Worm (Caenorhabditis elegans) whole organism, young adult: ENCODE results near the gene idpb-1.

ENCODE experiments used
- B0019.2 ChIP-seq: fragments of 200-800 bp; sonication (Bioruptor generic); conservative IDR thresholded peaks from 2 replicates; pipeline ENCODE4 v1.3.6; 2022; ENCODE audit warnings: missing genetic modification reagents, missing genetic modification characterization, missing compliant biosample characterization
- B0261.1 ChIP-seq: sonication (generic microtip); optimal IDR thresholded peaks from 2 replicates; lab custom pipeline; 2016; ENCODE audit warnings: mild to moderate bottlenecking, missing genetic modification characterization, moderate library complexity, missing compliant biosample characterization
- D2030.7 ChIP-seq: fragments of 200-800 bp; sonication (Bioruptor generic); IDR thresholded peaks from 2 replicates; pipeline ENCODE4 v1.3.6; 2022; ENCODE audit warnings: missing genetic modification reagents, missing genetic modification characterization, missing compliant biosample characterization
- F33H1.4 ChIP-seq: fragments of 200-800 bp; sonication (Bioruptor generic); IDR thresholded peaks from 2 replicates; pipeline ENCODE4 v1.3.6; 2022; ENCODE audit warnings: missing genetic modification reagents, missing genetic modification characterization, missing compliant biosample characterization
- F37B4.10 ChIP-seq: fragments of 200-800 bp; sonication (Bioruptor generic); IDR thresholded peaks from 2 replicates; pipeline ENCODE4 v1.3.6; 2022; ENCODE audit warnings: missing genetic modification characterization, missing compliant biosample characterization
- F39B2.1 ChIP-seq: fragments of 200-800 bp; sonication (Bioruptor generic); IDR thresholded peaks from 2 replicates; pipeline ENCODE4 v1.3.6; 2022; ENCODE audit warnings: missing genetic modification reagents, missing genetic modification characterization, missing compliant biosample characterization
- F49E8.2 ChIP-seq: sonication (generic microtip); optimal IDR thresholded peaks from 3 replicates; lab custom pipeline; 2017; ENCODE audit warnings: missing genetic modification characterization, mild to moderate bottlenecking, missing compliant biosample characterization, antibody characterized with exemption, moderate library complexity; ENCODE audit not compliant: insufficient read depth
- F52B5.7 ChIP-seq: sonication (generic microtip); optimal IDR thresholded peaks from 2 replicates; lab custom pipeline; 2016; ENCODE audit warnings: mild to moderate bottlenecking, missing genetic modification characterization, missing compliant biosample characterization
- F55B11.4 ChIP-seq: sonication (generic microtip); optimal IDR thresholded peaks from 2 replicates; lab custom pipeline; 2016; ENCODE audit warnings: missing compliant biosample characterization, missing genetic modification characterization, borderline replicate concordance; ENCODE audit not compliant: insufficient read depth
- T26A5.8 ChIP-seq: sonication (generic microtip); optimal IDR thresholded peaks from 2 replicates; lab custom pipeline; 2016; ENCODE audit warnings: missing genetic modification characterization, missing compliant biosample characterization
- Y53F4B.3 ChIP-seq: fragments of 200-800 bp; sonication (Bioruptor generic); IDR thresholded peaks from 2 replicates; pipeline ENCODE4 v1.3.6; 2022; ENCODE audit warnings: missing genetic modification reagents, missing genetic modification characterization, missing compliant biosample characterization
- Y53G8AR.9 ChIP-seq: fragments of 200-800 bp; sonication (Bioruptor generic); conservative IDR thresholded peaks from 2 replicates; pipeline ENCODE4 v1.3.6; 2022; ENCODE audit warnings: missing genetic modification reagents, missing genetic modification characterization, missing compliant biosample characterization
- Y56A3A.18 ChIP-seq: fragments of 200-800 bp; sonication (Bioruptor generic); IDR thresholded peaks from 2 replicates; pipeline ENCODE4 v1.3.6; 2022; ENCODE audit warnings: missing genetic modification reagents, missing genetic modification characterization, missing compliant biosample characterization
- ama-1 ChIP-seq, 3 experiments: fragments of 150-350 bp in 1 of 3; sonication (generic microtip) in 2 of 3; optimal IDR thresholded peaks; 2 replicates each; lab custom pipeline; 2014 to 2018; ENCODE audit warnings: missing biosample characterization in 2 of 3, missing genetic modification characterization in 2 of 3, missing genetic modification reagents in 2 of 3
- attf-6 ChIP-seq: fragments of 200-800 bp; sonication (Bioruptor generic); IDR thresholded peaks from 2 replicates; pipeline ENCODE4 v1.3.6; 2022; ENCODE audit warnings: missing genetic modification reagents, missing genetic modification characterization, missing compliant biosample characterization
- ceh-27 ChIP-seq: fragments of 200-800 bp; sonication (Bioruptor generic); optimal IDR thresholded peaks from 2 replicates; lab custom pipeline; 2018; ENCODE audit warnings: mild to moderate bottlenecking, missing genetic modification characterization, moderate library complexity, missing compliant biosample characterization
- ceh-58 ChIP-seq: fragments of 200-800 bp; sonication (Bioruptor generic); IDR thresholded peaks from 2 replicates; pipeline ENCODE4 v1.3.6; 2022; ENCODE audit warnings: missing genetic modification characterization, missing compliant biosample characterization
- dpl-1 ChIP-seq: fragments of 150-350 bp; optimal IDR thresholded peaks from 2 replicates; lab custom pipeline; 2014; ENCODE audit warnings: missing biosample characterization, missing genetic modification reagents, missing genetic modification characterization
- gei-17 ChIP-seq: fragments of 200-800 bp; sonication (Bioruptor generic); optimal IDR thresholded peaks from 2 replicates; lab custom pipeline; 2018; ENCODE audit warnings: mild to moderate bottlenecking, missing genetic modification characterization, missing compliant biosample characterization
- hlh-26 ChIP-seq: fragments of 200-800 bp; sonication (Bioruptor generic); conservative IDR thresholded peaks from 2 replicates; pipeline ENCODE4 v1.3.6; 2022; ENCODE audit warnings: missing genetic modification reagents, missing genetic modification characterization, missing compliant biosample characterization
- hmg-1.2 ChIP-seq: fragments of 200-800 bp; sonication (Bioruptor generic); IDR thresholded peaks from 2 replicates; pipeline ENCODE4 v1.3.6; 2022; ENCODE audit warnings: missing genetic modification reagents, missing genetic modification characterization, missing compliant biosample characterization
- hrde-1 ChIP-seq: sonication (generic microtip); optimal IDR thresholded peaks from 2 replicates; lab custom pipeline; 2016; ENCODE audit warnings: missing genetic modification characterization, mild to moderate bottlenecking, missing compliant biosample characterization, moderate library complexity, missing genotype, missing genetic modification reagents, borderline replicate concordance
- let-526 ChIP-seq: fragments of 200-800 bp; sonication (Bioruptor generic); IDR thresholded peaks from 2 replicates; pipeline ENCODE4 v1.3.6; 2022; ENCODE audit warnings: missing genetic modification reagents, missing genetic modification characterization, missing compliant biosample characterization
- lir-1 ChIP-seq: fragments of 200-800 bp; sonication (Bioruptor generic); conservative IDR thresholded peaks from 2 replicates; pipeline ENCODE4 v1.3.6; 2022; ENCODE audit warnings: missing genetic modification reagents, missing genetic modification characterization, missing compliant biosample characterization
- lsy-27 ChIP-seq: sonication (generic microtip); optimal IDR thresholded peaks from 2 replicates; lab custom pipeline; 2017; ENCODE audit warnings: missing genetic modification characterization, mild to moderate bottlenecking, missing compliant biosample characterization, antibody characterized with exemption, missing genotype, borderline replicate concordance; ENCODE audit not compliant: insufficient read depth
- nfya-1 ChIP-seq: sonication (generic microtip); optimal IDR thresholded peaks from 2 replicates; lab custom pipeline; 2017; ENCODE audit warnings: antibody characterized with exemption, missing compliant biosample characterization, missing genetic modification characterization, borderline replicate concordance; ENCODE audit not compliant: insufficient read depth
- nfyb-1 ChIP-seq: fragments of 200-800 bp; sonication (Bioruptor generic); IDR thresholded peaks from 2 replicates; pipeline ENCODE4 v1.3.6; 2022; ENCODE audit warnings: missing genetic modification reagents, missing genetic modification characterization, missing compliant biosample characterization
- nhr-120 ChIP-seq: fragments of 200-800 bp; sonication (Bioruptor generic); IDR thresholded peaks from 2 replicates; pipeline ENCODE4 v1.3.6; 2022; ENCODE audit warnings: missing genetic modification characterization, missing compliant biosample characterization
- nhr-27 ChIP-seq: fragments of 200-800 bp; sonication (Bioruptor generic); optimal IDR thresholded peaks from 2 replicates; lab custom pipeline; 2018; ENCODE audit warnings: mild to moderate bottlenecking, missing genetic modification characterization, moderate library complexity, missing compliant biosample characterization
- pha-4 ChIP-seq: fragments of 150-350 bp; sonication (generic microtip); optimal IDR thresholded peaks from 2 replicates; lab custom pipeline; 2014; ENCODE audit warnings: missing biosample characterization, missing genetic modification reagents, missing genetic modification characterization
- rcor-1 ChIP-seq: fragments of 200-800 bp; sonication (Bioruptor generic); IDR thresholded peaks from 2 replicates; pipeline ENCODE4 v1.3.6; 2022; ENCODE audit warnings: missing genetic modification reagents, missing genetic modification characterization, missing compliant biosample characterization
- snpc-1.3 ChIP-seq: sonication (generic microtip); optimal IDR thresholded peaks from 2 replicates; lab custom pipeline; 2017; ENCODE audit warnings: missing genetic modification characterization, mild to moderate bottlenecking, missing compliant biosample characterization, antibody characterized with exemption, moderate library complexity, missing genotype, missing genetic modification reagents; ENCODE audit not compliant: insufficient read depth
- snpc-3.4 ChIP-seq: sonication (generic microtip); optimal IDR thresholded peaks from 2 replicates; lab custom pipeline; 2017; ENCODE audit warnings: missing genetic modification characterization, mild to moderate bottlenecking, missing compliant biosample characterization, antibody characterized with exemption, moderate library complexity, missing genotype, missing genetic modification reagents
- snpc-4 ChIP-seq, 5 experiments: fragments of 150-350 bp in 1 of 5; sonication (generic microtip) in 4 of 5; optimal IDR thresholded peaks; 2 replicates each; lab custom pipeline; 2014 to 2018; ENCODE audit warnings: missing genetic modification characterization in 5 of 5, missing biosample characterization in 3 of 5, antibody characterized with exemption in 2 of 5, mild to moderate bottlenecking in 2 of 5, missing compliant biosample characterization in 2 of 5, missing genotype in 2 of 5, moderate library complexity in 2 of 5, missing genetic modification reagents in 1 of 5
- somi-1 ChIP-seq: fragments of 200-800 bp; sonication (Bioruptor generic); optimal IDR thresholded peaks from 2 replicates; lab custom pipeline; 2018; ENCODE audit warnings: mild to moderate bottlenecking, missing genetic modification characterization, missing compliant biosample characterization
- tbp1 ChIP-seq: fragments of 200-800 bp; sonication (Bioruptor generic); optimal IDR thresholded peaks from 2 replicates; lab custom pipeline; 2018; ENCODE audit warnings: mild to moderate bottlenecking, missing genetic modification characterization, missing compliant biosample characterization
- unc-130 ChIP-seq: sonication (generic microtip); optimal IDR thresholded peaks from 2 replicates; lab custom pipeline; 2016; ENCODE audit warnings: missing genetic modification reagents, missing genetic modification characterization, missing compliant biosample characterization
- ztf-25 ChIP-seq: fragments of 200-800 bp; sonication (Bioruptor generic); IDR thresholded peaks from 2 replicates; pipeline ENCODE4 v1.3.6; 2022; ENCODE audit warnings: missing genetic modification reagents, missing genetic modification characterization, missing compliant biosample characterization
- ztf-26 ChIP-seq: sonication (generic microtip); optimal IDR thresholded peaks from 2 replicates; lab custom pipeline; 2017; ENCODE audit warnings: missing genetic modification characterization, missing compliant biosample characterization
- ztf-3 ChIP-seq: fragments of 200-800 bp; sonication (Bioruptor generic); optimal IDR thresholded peaks from 2 replicates; lab custom pipeline; 2018; ENCODE audit warnings: mild to moderate bottlenecking, missing genetic modification characterization, missing compliant biosample characterization
- ztf-6 ChIP-seq: fragments of 200-800 bp; sonication (Bioruptor generic); IDR thresholded peaks from 2 replicates; pipeline ENCODE4 v1.3.6; 2022; ENCODE audit warnings: missing genetic modification reagents, missing genetic modification characterization, missing compliant biosample characterization

Gene idpb-1

DNA sequence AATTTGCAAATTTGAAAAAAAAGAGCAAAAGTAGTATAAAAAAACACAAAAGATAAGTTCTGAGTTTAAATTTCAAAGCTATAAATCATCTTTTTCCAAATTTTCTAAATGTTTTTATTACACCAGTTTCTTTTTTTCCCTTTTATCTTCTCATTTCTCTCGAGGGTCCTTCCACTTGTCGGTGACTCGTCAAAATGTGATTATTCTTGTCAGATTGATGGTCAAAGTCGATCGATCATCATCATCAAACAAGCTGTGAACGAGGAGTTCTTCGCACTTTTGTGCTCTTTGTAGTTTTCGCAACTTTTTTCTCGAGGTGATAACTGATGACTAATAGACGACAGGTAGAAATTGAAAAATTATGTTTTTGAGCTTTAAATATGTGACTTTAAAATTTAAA is 18.8 kb downstream of the idpb-1 start:
- TF ChIP-seq ztf-26 (tag; lab: Kevin White, UChicago) (no peak), nfyb-1 (GFP tag; lab: Robert Waterston, UW) (no peak), unc-130 (no peak), D2030.7 (GFP tag; lab: Robert Waterston, UW) (no peak), ztf-3 (no peak), F39B2.1 (GFP tag; lab: Robert Waterston, UW) (no peak), gei-17 (no peak), ama-1 (optimal IDR thresholded peaks at IDR 0.05; lab: Kevin White, UChicago) (no peak), ama-1 (GFP tag; optimal IDR thresholded peaks at IDR 0.05; lab: Kevin White, UChicago) (no peak), ceh-27 (no peak), let-526 (GFP tag; lab: Robert Waterston, UW) (no peak), nhr-27 (tag; lab: Kevin White, UChicago) (no peak), B0261.1 (tag; lab: Kevin White, UChicago) (no peak), ceh-58 (GFP tag; lab: Robert Waterston, UW) (no peak), F49E8.2 (no peak), snpc-4 (GFP tag; optimal IDR thresholded peaks at IDR 0.05; lab: Kevin White, UChicago) (no peak), snpc-4 (tag; optimal IDR thresholded peaks at IDR 0.05; lab: Kevin White, UChicago) (no peak), dpl-1 (no peak), rcor-1 (GFP tag; lab: Robert Waterston, UW) (no peak), snpc-1.3 (tag; lab: Kevin White, UChicago) (no peak), F52B5.7 (tag; lab: Kevin White, UChicago) (no peak)
- TF ChIP-seq, all 124 proteins: peak for 0

ce11 chrII:5130081-5130480 is 28.3 kb downstream of the idpb-1 start, which contains the start of gene lgc-56:
Gene lgc-56, plus strand, starts transcription at chrII:5130381.
- no peak for TF ChIP-seq snpc-4 (GFP tag; optimal IDR thresholded peaks at IDR 0.05; lab: Kevin White, UChicago)
- TF ChIP-seq snpc-4 (tag; optimal IDR thresholded peaks at IDR 0.05; lab: Kevin White, UChicago): no peak
- no peak for TF ChIP-seq ztf-25
- no peak for TF ChIP-seq attf-6 (GFP tag; lab: Robert Waterston, UW)
- TF ChIP-seq hmg-1.2 (GFP tag; lab: Robert Waterston, UW): no peak
- TF ChIP-seq F33H1.4 (GFP tag; lab: Robert Waterston, UW): no peak

ce11 chrII:5131800-5132199 is 30.0 kb downstream of the idpb-1 start:
- TF ChIP-seq Y53G8AR.9 (no peak), B0019.2 (no peak), tbp1 (no peak), Y53F4B.3 (GFP tag; lab: Robert Waterston, UW) (no peak), nhr-120 (no peak), F37B4.10 (GFP tag; lab: Robert Waterston, UW) (no peak), pha-4 (tag; lab: Kevin White, UChicago) (no peak), T26A5.8 (tag; lab: Kevin White, UChicago) (no peak), hlh-26 (GFP tag; lab: Robert Waterston, UW) (no peak), ztf-6 (no peak), hrde-1 (tag; lab: Kevin White, UChicago) (no peak), F55B11.4 (tag; lab: Kevin White, UChicago) (no peak), Y56A3A.18 (GFP tag; lab: Robert Waterston, UW) (no peak), lir-1 (GFP tag; lab: Robert Waterston, UW) (no peak), somi-1 (no peak), snpc-3.4 (no peak), lsy-27 (tag; lab: Kevin White, UChicago) (no peak), nfya-1 (tag; lab: Kevin White, UChicago) (no peak)
